Fruit fly (Drosophila melanogaster) whole organism, embryonic: Measurements from ENCODE around the gene bark.

Experiments
- ATbp ChIP-seq: fragments of 200-800 bp; sonication (Bioruptor generic); optimal IDR thresholded peaks from 2 replicates; lab custom pipeline; 2017; ENCODE audit warnings: missing biosample characterization, mild to moderate bottlenecking, missing genetic modification characterization, missing genetic modification reagents
- Ada2b ChIP-seq: fragments of 200-800 bp; sonication (Bioruptor generic); IDR thresholded peaks from 2 replicates; pipeline ENCODE4 v1.3.6; 2022; ENCODE audit warnings: missing biosample characterization, missing genetic modification characterization
- CG10366 ChIP-seq: fragments of 200-800 bp; sonication (Bioruptor generic); IDR thresholded peaks from 2 replicates; pipeline ENCODE4 v1.3.6; 2022; ENCODE audit warnings: missing biosample characterization, missing genetic modification characterization
- CG10654 ChIP-seq: fragments of 200-800 bp; sonication (Bioruptor generic); optimal IDR thresholded peaks from 2 replicates; lab custom pipeline; 2016; ENCODE audit warnings: missing biosample characterization, missing genetic modification characterization
- CG11247 ChIP-seq: fragments of 200-800 bp; sonication (Bioruptor generic); IDR thresholded peaks from 2 replicates; pipeline ENCODE4 v1.3.6; 2022; ENCODE audit warnings: missing biosample characterization, missing genetic modification characterization
- CG13894 ChIP-seq: fragments of 200-800 bp; sonication (Bioruptor generic); optimal IDR thresholded peaks from 3 replicates; lab custom pipeline; 2018; ENCODE audit warnings: missing biosample characterization, mild to moderate bottlenecking, missing genetic modification characterization, moderate library complexity
- CG18262 ChIP-seq: fragments of 200-800 bp; optimal IDR thresholded peaks from 3 replicates; lab custom pipeline; 2019; ENCODE audit warnings: missing biosample characterization, mild to moderate bottlenecking, missing genetic modification characterization, moderate library complexity
- CG18599 ChIP-seq: fragments of 200-800 bp; sonication (Bioruptor generic); optimal IDR thresholded peaks from 3 replicates; lab custom pipeline; 2017; ENCODE audit warnings: missing biosample characterization, missing genetic modification characterization, mild to moderate bottlenecking, moderate library complexity, missing genetic modification reagents
- CG42726 ChIP-seq: fragments of 200-800 bp; sonication (Bioruptor generic); IDR thresholded peaks from 2 replicates; pipeline ENCODE4 v1.3.6; 2022; ENCODE audit warnings: missing biosample characterization, missing genetic modification characterization; ENCODE audit not compliant: partially characterized antibody
- CG4282 ChIP-seq: fragments of 200-800 bp; sonication (Bioruptor generic); optimal IDR thresholded peaks from 2 replicates; lab custom pipeline; 2016; ENCODE audit warnings: missing biosample characterization, missing genetic modification characterization
- CG4820 ChIP-seq: fragments of 200-800 bp; sonication (Bioruptor generic); optimal IDR thresholded peaks from 3 replicates; lab custom pipeline; 2016; ENCODE audit warnings: missing biosample characterization, missing genetic modification characterization
- CG4854 ChIP-seq: fragments of 200-800 bp; sonication (Bioruptor generic); optimal IDR thresholded peaks from 2 replicates; lab custom pipeline; 2016; ENCODE audit warnings: missing biosample characterization, missing genetic modification characterization, inconsistent platforms
- CG6654 ChIP-seq: fragments of 200-800 bp; sonication (Bioruptor generic); optimal IDR thresholded peaks from 2 replicates; lab custom pipeline; 2017; ENCODE audit warnings: missing biosample characterization, mild to moderate bottlenecking, missing genetic modification characterization
- CG6689 ChIP-seq: fragments of 200-800 bp; sonication (Bioruptor generic); IDR thresholded peaks from 2 replicates; pipeline ENCODE4 v1.3.6; 2022; ENCODE audit warnings: missing biosample characterization, missing genetic modification characterization
- CG6791 ChIP-seq: fragments of 200-800 bp; sonication (Bioruptor generic); IDR thresholded peaks from 3 replicates; pipeline ENCODE4 v1.3.6; 2022; ENCODE audit warnings: missing biosample characterization, missing genetic modification characterization; ENCODE audit not compliant: partially characterized antibody
- CG6854 ChIP-seq: fragments of 200-800 bp; sonication (Bioruptor generic); optimal IDR thresholded peaks from 3 replicates; lab custom pipeline; 2017; ENCODE audit warnings: missing biosample characterization, mild to moderate bottlenecking, missing genetic modification characterization
- CG9215 ChIP-seq: fragments of 200-800 bp; sonication (Bioruptor generic); IDR thresholded peaks from 2 replicates; pipeline ENCODE4 v1.3.6; 2022; ENCODE audit warnings: missing biosample characterization, missing genetic modification characterization
- Dfd ChIP-seq, 2 experiments: fragments of >200 bp; optimal IDR thresholded peaks; 2 replicates each; lab custom pipeline; 2017; ENCODE audit warnings: missing biosample characterization in 2 of 2, missing genetic modification characterization in 2 of 2
- Dp ChIP-seq: fragments of 200-800 bp; sonication (Bioruptor generic); optimal IDR thresholded peaks from 2 replicates; lab custom pipeline; 2018; ENCODE audit warnings: missing biosample characterization, mild to moderate bottlenecking, missing genetic modification characterization, moderate library complexity
- Eip74EF ChIP-seq, 2 experiments: fragments of 200-800 bp in 1 of 2; fragments of >200 bp in 1 of 2; sonication (Bioruptor generic) in 1 of 2; optimal IDR thresholded peaks; 2 replicates each; lab custom pipeline; 2017 to 2019; ENCODE audit warnings: missing biosample characterization in 2 of 2, missing genetic modification characterization in 2 of 2, mild to moderate bottlenecking in 1 of 2, moderate library complexity in 1 of 2
- Elba2 ChIP-seq: fragments of 200-800 bp; sonication (Bioruptor generic); optimal IDR thresholded peaks from 3 replicates; lab custom pipeline; 2016; ENCODE audit warnings: missing biosample characterization, missing genetic modification characterization
- Fer1 ChIP-seq: fragments of 200-800 bp; sonication (Bioruptor generic); optimal IDR thresholded peaks from 2 replicates; lab custom pipeline; 2017; ENCODE audit warnings: missing biosample characterization, mild to moderate bottlenecking, missing genetic modification characterization
- Gsc ChIP-seq: fragments of 200-800 bp; sonication (Bioruptor generic); IDR thresholded peaks from 2 replicates; pipeline ENCODE4 v1.3.6; 2022; ENCODE audit warnings: missing biosample characterization, missing genetic modification characterization
- HLH4C ChIP-seq: fragments of 200-800 bp; sonication (Bioruptor generic); IDR thresholded peaks from 3 replicates; pipeline ENCODE4 v1.3.6; 2022; ENCODE audit warnings: missing biosample characterization, missing genetic modification characterization; ENCODE audit not compliant: partially characterized antibody
- HLH54F ChIP-seq: fragments of 200-800 bp; sonication (Bioruptor generic); optimal IDR thresholded peaks from 3 replicates; lab custom pipeline; 2016; ENCODE audit warnings: missing biosample characterization, missing genetic modification characterization
- Hr78 ChIP-seq, 2 experiments: fragments of 200-800 bp in 1 of 2; fragments of >200 bp in 1 of 2; sonication (Bioruptor generic) in 1 of 2; optimal IDR thresholded peaks; 2 replicates each; lab custom pipeline; 2017 to 2019; ENCODE audit warnings: missing biosample characterization in 2 of 2, missing genetic modification characterization in 2 of 2, mild to moderate bottlenecking in 1 of 2, moderate library complexity in 1 of 2
- Hsf ChIP-seq: fragments of 200-800 bp; sonication (Bioruptor generic); optimal IDR thresholded peaks from 3 replicates; lab custom pipeline; 2016; ENCODE audit warnings: missing biosample characterization, missing genetic modification characterization
- Oaz ChIP-seq: fragments of 200-800 bp; sonication (Bioruptor generic); IDR thresholded peaks from 2 replicates; pipeline ENCODE4 v1.3.6; 2022; ENCODE audit warnings: missing biosample characterization, missing genetic modification characterization
- Rfx ChIP-seq: fragments of 200-800 bp; sonication (Bioruptor generic); IDR thresholded peaks from 2 replicates; pipeline ENCODE4 v1.3.6; 2022; ENCODE audit warnings: missing biosample characterization, missing genetic modification characterization
- Stat92E ChIP-seq, 3 experiments: fragments of >200 bp in 2 of 3; fragments of 200-800 bp in 1 of 3; sonication (Bioruptor generic) in 1 of 3; optimal IDR thresholded peaks; 2 replicates each; lab custom pipeline; 2017 to 2019; ENCODE audit warnings: missing biosample characterization in 3 of 3, missing genetic modification characterization in 3 of 3, mild to moderate bottlenecking in 1 of 3, moderate library complexity in 1 of 3
- chif ChIP-seq, 2 experiments: fragments of 200-800 bp; sonication (Bioruptor generic); optimal IDR thresholded peaks; 3 replicates each; lab custom pipeline; 2016; ENCODE audit warnings: missing biosample characterization in 2 of 2, missing genetic modification characterization in 2 of 2
- da ChIP-seq: fragments of 200-800 bp; sonication (Bioruptor generic); optimal IDR thresholded peaks from 2 replicates; lab custom pipeline; 2016; ENCODE audit warnings: missing biosample characterization, missing genetic modification characterization
- dan ChIP-seq: fragments of 200-800 bp; sonication (Bioruptor generic); IDR thresholded peaks from 2 replicates; pipeline ENCODE4 v1.3.6; 2022; ENCODE audit warnings: missing biosample characterization, missing genetic modification characterization
- esg ChIP-seq: fragments of 200-800 bp; sonication (Bioruptor generic); conservative IDR thresholded peaks from 2 replicates; pipeline ENCODE4 v1.3.6; 2022; ENCODE audit warnings: missing biosample characterization, missing genetic modification characterization
- eyg ChIP-seq: fragments of 200-800 bp; sonication (Bioruptor generic); optimal IDR thresholded peaks from 3 replicates; lab custom pipeline; 2016; ENCODE audit warnings: missing biosample characterization, missing genetic modification characterization
- fd96Cb ChIP-seq: fragments of 200-800 bp; sonication (Bioruptor generic); optimal IDR thresholded peaks from 2 replicates; lab custom pipeline; 2018; ENCODE audit warnings: missing biosample characterization, mild to moderate bottlenecking, missing genetic modification characterization, moderate library complexity
- ftz-f1 ChIP-seq: fragments of 200-800 bp; sonication (Bioruptor generic); optimal IDR thresholded peaks from 2 replicates; lab custom pipeline; 2016; ENCODE audit warnings: missing biosample characterization, missing genetic modification characterization
- grn ChIP-seq: fragments of 200-800 bp; sonication (Bioruptor generic); optimal IDR thresholded peaks from 3 replicates; lab custom pipeline; 2017; ENCODE audit warnings: missing biosample characterization, missing genetic modification characterization
- gsb ChIP-seq: fragments of 200-800 bp; sonication (Bioruptor generic); IDR thresholded peaks from 2 replicates; pipeline ENCODE4 v1.3.6; 2022; ENCODE audit warnings: missing biosample characterization, missing genetic modification characterization
- hkb ChIP-seq, 2 experiments: fragments of 200-800 bp in 1 of 2; fragments of >200 bp in 1 of 2; sonication (Bioruptor generic) in 1 of 2; IDR thresholded peaks in 1 of 2; optimal IDR thresholded peaks in 1 of 2; 2 replicates each; pipeline versions ENCODE4 v1.3.6 to Lab custom; 2017 to 2022; ENCODE audit warnings: missing biosample characterization in 1 of 2, missing genetic modification characterization in 1 of 2
- inv ChIP-seq: fragments of 200-800 bp; sonication (Bioruptor generic); IDR thresholded peaks from 2 replicates; pipeline ENCODE4 v1.3.6; 2022; ENCODE audit warnings: missing biosample characterization, missing genetic modification characterization; ENCODE audit not compliant: partially characterized antibody
- mam ChIP-seq: fragments of 200-800 bp; sonication (Bioruptor generic); optimal IDR thresholded peaks from 3 replicates; lab custom pipeline; 2016; ENCODE audit warnings: missing biosample characterization, missing genetic modification characterization
- phol ChIP-seq: fragments of 200-800 bp; sonication (Bioruptor generic); optimal IDR thresholded peaks from 3 replicates; lab custom pipeline; 2018; ENCODE audit warnings: missing biosample characterization, mild to moderate bottlenecking, missing genetic modification characterization, moderate library complexity
- ro ChIP-seq: fragments of 200-800 bp; sonication (Bioruptor generic); IDR thresholded peaks from 2 replicates; pipeline ENCODE4 v1.3.6; 2022; ENCODE audit warnings: missing biosample characterization, missing genetic modification characterization
- tap ChIP-seq: fragments of 200-800 bp; optimal IDR thresholded peaks from 3 replicates; lab custom pipeline; 2019; ENCODE audit warnings: missing biosample characterization, mild to moderate bottlenecking, missing genetic modification characterization, moderate library complexity
- toy ChIP-seq: fragments of 200-800 bp; sonication (Bioruptor generic); IDR thresholded peaks from 2 replicates; pipeline ENCODE4 v1.3.6; 2022; ENCODE audit warnings: missing biosample characterization, missing genetic modification characterization
- zen2 ChIP-seq: fragments of 200-800 bp; sonication (Bioruptor generic); IDR thresholded peaks from 3 replicates; pipeline ENCODE4 v1.3.6; 2022; ENCODE audit warnings: missing biosample characterization, missing genetic modification characterization; ENCODE audit not compliant: partially characterized antibody

The bark gene

DNA sequence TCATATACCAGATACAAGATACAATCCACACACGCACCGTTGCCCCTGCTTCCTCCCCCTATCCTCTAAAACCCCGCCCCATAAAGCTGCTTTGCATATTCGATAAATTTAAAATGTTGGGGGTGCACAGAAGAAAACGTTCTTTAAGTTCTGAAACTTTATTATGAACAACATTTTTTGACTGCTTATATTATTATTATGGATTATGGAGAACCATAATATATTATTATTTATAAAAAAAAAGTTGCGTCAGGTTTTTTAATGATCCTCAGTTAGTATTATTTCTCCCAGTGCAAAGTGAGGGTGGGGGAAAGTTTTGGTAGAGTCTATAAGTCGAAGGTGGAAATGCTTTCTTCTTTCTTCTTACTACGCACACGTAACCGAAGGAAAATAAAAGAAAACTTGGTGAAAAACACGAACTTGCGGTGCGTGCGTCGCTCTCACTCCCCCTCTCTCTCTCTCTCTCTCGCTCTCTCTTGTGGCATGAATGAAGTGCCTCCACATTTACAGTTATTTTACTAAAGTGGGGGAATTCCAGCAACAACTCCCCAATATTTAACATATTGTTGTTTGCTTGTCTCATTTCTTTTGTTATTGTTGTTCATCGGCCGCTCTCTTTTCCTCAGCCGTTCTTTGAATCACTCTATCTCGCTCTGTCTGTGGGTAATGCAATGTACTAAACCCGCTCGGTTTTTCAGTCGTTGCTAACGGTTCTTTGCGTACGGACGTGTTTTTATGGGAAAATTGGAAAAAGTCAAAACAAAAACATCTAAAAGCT lies 2.5 kb downstream of the bark start (continued):
- peak; percentile 2 to 36 for TF ChIP-seq chif (GFP tag; optimal IDR thresholded peaks at IDR 0.05; lab: Kevin White, UChicago)
- peak; percentile 72 for TF ChIP-seq CG18599 (GFP tag; lab: Kevin White, UChicago)
- TF ChIP-seq esg (GFP tag; lab: Robert Waterston, UW): peak; percentile 83
- TF ChIP-seq CG6654: peak; percentile 42
- TF ChIP-seq CG9215 (GFP tag; lab: Robert Waterston, UW): no peak; the same call in none of the 2 replicates
- no peak for TF ChIP-seq ftz-f1 (GFP tag; lab: Kevin White, UChicago)
- peak; percentile 69 for TF ChIP-seq CG4820 (GFP tag; lab: Kevin White, UChicago)
- TF ChIP-seq dan (GFP tag; lab: Robert Waterston, UW): peak; percentile 10; the same call in 1 of the 2 replicates
- TF ChIP-seq Hr78 (GFP tag; optimal IDR thresholded peaks at IDR 0.05; lab: Kevin White, UChicago): peak in 1 of 2 experiments; percentile 77
- TF ChIP-seq tap (tag; lab: Kevin White, UChicago): peak; percentile 78
- no peak for TF ChIP-seq eyg
- TF ChIP-seq Dfd (GFP tag; optimal IDR thresholded peaks at IDR 0.05; lab: Kevin White, UChicago): no peak
- TF ChIP-seq CG6689: peak; percentile 90
- no peak for TF ChIP-seq hkb (optimal IDR thresholded peaks at IDR 0.05; lab: Kevin White, UChicago)
- TF ChIP-seq hkb (GFP tag; IDR thresholded peaks at IDR 0.05; lab: Robert Waterston, UW): peak; percentile 89
- TF ChIP-seq Dp: no peak
- TF ChIP-seq CG4854: no peak
- TF ChIP-seq CG4282 (GFP tag; lab: Kevin White, UChicago): no peak
- TF ChIP-seq CG11247 (GFP tag; lab: Robert Waterston, UW): 0 out of 2 replicates have a peak, but pooled peaks have one; percentile 40
- no peak for TF ChIP-seq HLH4C
- TF ChIP-seq CG13894 (tag; lab: Kevin White, UChicago): no peak
- TF ChIP-seq CG10366 (GFP tag; lab: Robert Waterston, UW): peak; percentile 71
- peak; percentile 44; the same call in 1 of the 2 replicates for TF ChIP-seq ro (GFP tag; lab: Robert Waterston, UW)
- peak; percentile 94 for TF ChIP-seq CG18262 (tag; lab: Kevin White, UChicago)
- TF ChIP-seq CG10654 (GFP tag; lab: Kevin White, UChicago): peak; percentile 66
- TF ChIP-seq gsb: no peak; the same call in 1 of the 2 replicates
- peak; percentile 33; the same call in 1 of the 2 replicates for TF ChIP-seq Oaz
- TF ChIP-seq Eip74EF (GFP tag; optimal IDR thresholded peaks at IDR 0.05; lab: Kevin White, UChicago): peak in 1 of 2 experiments; percentile 75
- TF ChIP-seq CG6854 (GFP tag; lab: Kevin White, UChicago): no peak
- TF ChIP-seq mam: no peak
- TF ChIP-seq fd96Cb (tag; lab: Kevin White, UChicago): peak; percentile 93
- TF ChIP-seq Stat92E (GFP tag; optimal IDR thresholded peaks at IDR 0.05; lab: Kevin White, UChicago): peak in 1 of 3 experiments; percentile 88
- peak; percentile 62 for TF ChIP-seq Rfx (GFP tag; lab: Robert Waterston, UW)
- no peak for TF ChIP-seq da (GFP tag; lab: Kevin White, UChicago)
- TF ChIP-seq ATbp: peak; percentile 94
- no peak for TF ChIP-seq toy (GFP tag; lab: Robert Waterston, UW)
- no peak for TF ChIP-seq inv (GFP tag; lab: Robert Waterston, UW)
- no peak for TF ChIP-seq Elba2 (GFP tag; lab: Kevin White, UChicago)
- peak; percentile 1 for TF ChIP-seq grn (GFP tag; lab: Kevin White, UChicago)
- no peak; the same call in 1 of the 2 replicates for TF ChIP-seq Gsc
- no peak for TF ChIP-seq zen2 (GFP tag; lab: Robert Waterston, UW)
- TF ChIP-seq CG42726 (GFP tag; lab: Robert Waterston, UW): no peak
- TF ChIP-seq Ada2b (GFP tag; lab: Robert Waterston, UW): peak; percentile 65; the same call in 1 of the 2 replicates
- TF ChIP-seq Hsf (GFP tag; lab: Kevin White, UChicago): peak; percentile 10
- peak; percentile 89 for TF ChIP-seq phol (tag; lab: Kevin White, UChicago)
- no peak for TF ChIP-seq CG6791 (GFP tag; lab: Robert Waterston, UW)
- TF ChIP-seq HLH54F (GFP tag; lab: Kevin White, UChicago): no peak
- peak; percentile 16 for TF ChIP-seq Fer1 (GFP tag; lab: Kevin White, UChicago)
